Worm (Caenorhabditis elegans) whole organism, mixed stage, embryonic: Measurements from ENCODE around the gene srt-14.

Experiments
- M03D4.4 ChIP-seq: sonication (generic microtip); optimal IDR thresholded peaks from 2 replicates; lab custom pipeline; 2017; ENCODE audit warnings: mild to moderate bottlenecking, missing genetic modification characterization, missing compliant biosample characterization
- bed-3 ChIP-seq: fragments of 200-800 bp; sonication (Bioruptor generic); optimal IDR thresholded peaks from 3 replicates; lab custom pipeline; 2018; ENCODE audit warnings: mild to moderate bottlenecking, missing genetic modification characterization, moderate library complexity, missing compliant biosample characterization
- blmp-1 ChIP-seq: fragments of 150-350 bp; optimal IDR thresholded peaks from 2 replicates; lab custom pipeline; 2014; ENCODE audit warnings: missing biosample characterization, missing genetic modification characterization
- ceh-43 ChIP-seq: fragments of 200-800 bp; sonication (Bioruptor generic); optimal IDR thresholded peaks from 2 replicates; lab custom pipeline; 2018; ENCODE audit warnings: mild to moderate bottlenecking, missing genetic modification characterization, moderate library complexity, missing compliant biosample characterization
- ces-1 ChIP-seq: fragments of 150-350 bp; optimal IDR thresholded peaks from 2 replicates; lab custom pipeline; 2014; ENCODE audit warnings: missing biosample characterization, missing genetic modification reagents, missing genetic modification characterization
- cnd-1 ChIP-seq: fragments of 200-800 bp; sonication (Bioruptor generic); optimal IDR thresholded peaks from 2 replicates; lab custom pipeline; 2018; ENCODE audit warnings: mild to moderate bottlenecking, missing genetic modification characterization, missing compliant biosample characterization
- drap-1 ChIP-seq: fragments of 200-800 bp; sonication (Bioruptor generic); optimal IDR thresholded peaks from 3 replicates; lab custom pipeline; 2018; ENCODE audit warnings: mild to moderate bottlenecking, missing genetic modification characterization, missing compliant biosample characterization
- elt-1 ChIP-seq: sonication (generic microtip); optimal IDR thresholded peaks from 2 replicates; lab custom pipeline; 2017; ENCODE audit warnings: missing genetic modification characterization, mild to moderate bottlenecking, missing compliant biosample characterization, antibody characterized with exemption, moderate library complexity, borderline replicate concordance; ENCODE audit not compliant: insufficient read depth
- elt-3 ChIP-seq: fragments of 150-350 bp; optimal IDR thresholded peaks from 2 replicates; lab custom pipeline; 2014; ENCODE audit warnings: missing biosample characterization, missing genetic modification characterization
- flh-1 ChIP-seq: fragments of 200-800 bp; sonication (Bioruptor generic); optimal IDR thresholded peaks from 2 replicates; lab custom pipeline; 2018; ENCODE audit warnings: mild to moderate bottlenecking, missing genetic modification characterization, moderate library complexity, missing compliant biosample characterization
- ham-2 ChIP-seq: fragments of 200-800 bp; sonication (Bioruptor generic); optimal IDR thresholded peaks from 2 replicates; lab custom pipeline; 2018; ENCODE audit warnings: mild to moderate bottlenecking, missing genetic modification characterization, missing compliant biosample characterization
- hlh-1 ChIP-seq: fragments of 150-350 bp; optimal IDR thresholded peaks from 2 replicates; lab custom pipeline; 2014; ENCODE audit warnings: missing biosample characterization, missing genetic modification reagents, missing genetic modification characterization
- lin-13 ChIP-seq: fragments of 150-350 bp; optimal IDR thresholded peaks from 2 replicates; lab custom pipeline; 2014; ENCODE audit warnings: missing biosample characterization, missing genetic modification characterization
- lin-32 ChIP-seq: fragments of 200-800 bp; sonication (Bioruptor generic); optimal IDR thresholded peaks from 2 replicates; lab custom pipeline; 2018; ENCODE audit warnings: mild to moderate bottlenecking, missing genetic modification characterization, missing compliant biosample characterization
- lsy-2 ChIP-seq: fragments of 150-350 bp; optimal IDR thresholded peaks from 2 replicates; lab custom pipeline; 2014; ENCODE audit warnings: missing biosample characterization, missing genetic modification characterization
- mab-5 ChIP-seq: fragments of 150-350 bp; optimal IDR thresholded peaks from 2 replicates; lab custom pipeline; 2014; ENCODE audit warnings: missing biosample characterization, missing genetic modification characterization
- mls-2 ChIP-seq: sonication (generic microtip); optimal IDR thresholded peaks from 2 replicates; lab custom pipeline; 2016; ENCODE audit warnings: mild to moderate bottlenecking, missing genetic modification characterization, moderate library complexity, missing compliant biosample characterization
- nhr-12 ChIP-seq: fragments of 150-350 bp; optimal IDR thresholded peaks from 2 replicates; lab custom pipeline; 2014; ENCODE audit warnings: missing biosample characterization, missing genetic modification characterization
- nhr-2 ChIP-seq: fragments of 150-350 bp; optimal IDR thresholded peaks from 2 replicates; lab custom pipeline; 2014; ENCODE audit warnings: missing biosample characterization, missing genetic modification characterization
- nhr-237 ChIP-seq: fragments of 150-350 bp; optimal IDR thresholded peaks from 2 replicates; lab custom pipeline; 2014; ENCODE audit warnings: missing biosample characterization, missing genetic modification characterization
- nhr-76 ChIP-seq: sonication (generic microtip); optimal IDR thresholded peaks from 2 replicates; lab custom pipeline; 2017; ENCODE audit warnings: missing biosample characterization, missing genetic modification characterization
- snpc-4 ChIP-seq: fragments of 150-350 bp; optimal IDR thresholded peaks from 2 replicates; lab custom pipeline; 2014; ENCODE audit warnings: missing biosample characterization, missing genetic modification characterization
- sptf-1 ChIP-seq: sonication (generic microtip); optimal IDR thresholded peaks from 2 replicates; lab custom pipeline; 2017; ENCODE audit warnings: mild to moderate bottlenecking, missing genetic modification characterization, moderate library complexity, missing compliant biosample characterization
- tbx-8 ChIP-seq: fragments of 200-800 bp; sonication (Bioruptor generic); optimal IDR thresholded peaks from 2 replicates; lab custom pipeline; 2018; ENCODE audit warnings: mild to moderate bottlenecking, missing genetic modification characterization, moderate library complexity, missing compliant biosample characterization
- unc-120 ChIP-seq: sonication (generic microtip); optimal IDR thresholded peaks from 2 replicates; lab custom pipeline; 2017; ENCODE audit warnings: missing genetic modification characterization, missing compliant biosample characterization; ENCODE audit not compliant: poor library complexity, severe bottlenecking
- unc-39 ChIP-seq: fragments of 150-350 bp; optimal IDR thresholded peaks from 2 replicates; lab custom pipeline; 2014; ENCODE audit warnings: missing biosample characterization, missing genetic modification characterization
- unc-62 ChIP-seq: fragments of 150-350 bp; optimal IDR thresholded peaks from 2 replicates; lab custom pipeline; 2014; ENCODE audit warnings: missing biosample characterization, missing genetic modification reagents, missing genetic modification characterization
- zip-8 ChIP-seq: fragments of 150-350 bp; optimal IDR thresholded peaks from 2 replicates; lab custom pipeline; 2014; ENCODE audit warnings: missing biosample characterization, missing genetic modification characterization
- ztf-11 ChIP-seq: fragments of 150-350 bp; optimal IDR thresholded peaks from 2 replicates; lab custom pipeline; 2014; ENCODE audit warnings: missing biosample characterization, missing genetic modification characterization

srt-14 gene

ce11 chrV:4256474-4256873, at the start of gene srt-14:
Gene srt-14, minus strand, starts transcription at chrV:4256574.
- TF ChIP-seq tbx-8 (GFP tag; lab: Kevin White, UChicago) = no peak
- no peak for TF ChIP-seq M03D4.4

DNA sequence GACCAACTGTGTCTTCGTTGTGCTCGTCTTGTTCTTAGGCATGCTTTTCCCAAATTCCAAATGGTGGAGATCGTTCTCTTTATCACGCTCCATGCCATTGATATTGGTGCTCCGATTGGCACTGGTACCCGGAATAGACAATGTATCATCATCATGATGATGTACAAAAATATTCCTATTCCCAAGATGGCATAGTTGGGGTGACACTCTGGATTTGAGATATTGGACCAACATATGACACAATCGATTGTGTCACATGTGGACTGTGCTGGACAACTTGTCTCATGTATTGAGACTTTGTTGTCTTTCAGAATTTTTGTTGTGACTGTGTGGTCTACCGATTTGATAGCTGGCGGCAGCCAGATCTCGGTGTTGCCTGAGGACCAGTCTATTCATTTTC, 47.9 kb upstream of the srt-14 start:
- TF ChIP-seq ham-2 (GFP tag; lab: Kevin White, UChicago) (no peak), unc-39 (tag; lab: Kevin White, UChicago) (no peak), unc-120 (no peak), nhr-237 (no peak), elt-3 (no peak)

DNA sequence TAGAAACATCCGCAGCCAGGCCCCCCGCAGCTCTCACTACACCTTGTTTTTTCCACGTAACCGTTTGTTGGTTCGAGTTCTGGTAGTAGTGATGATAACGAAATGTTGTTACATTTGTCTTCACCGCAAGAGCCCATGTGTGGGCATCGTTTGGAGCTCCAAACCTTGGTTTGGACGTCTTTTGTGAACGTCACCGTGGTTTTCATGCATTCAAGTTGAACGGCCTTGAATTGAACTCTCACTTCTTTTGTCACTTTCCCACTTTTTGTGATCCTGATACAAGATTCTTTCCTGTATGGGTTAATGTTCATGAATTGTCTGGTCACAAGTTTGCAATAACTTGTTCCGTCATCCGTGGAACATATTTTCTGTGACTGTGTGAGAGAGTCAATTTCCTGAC, 47.4 kb upstream of the srt-14 start:
- TF ChIP-seq ham-2 (GFP tag; lab: Kevin White, UChicago) (no peak), bed-3 (no peak), tbx-8 (GFP tag; lab: Kevin White, UChicago) (no peak), sptf-1 (tag; lab: Kevin White, UChicago) (no peak), nhr-2 (tag; lab: Kevin White, UChicago) (no peak), lsy-2 (tag; lab: Kevin White, UChicago) (no peak), drap-1 (GFP tag; lab: Kevin White, UChicago) (no peak), cnd-1 (no peak), elt-1 (tag; lab: Kevin White, UChicago) (no peak), lin-13 (tag; lab: Kevin White, UChicago) (no peak), unc-120 (no peak), lin-32 (GFP tag; lab: Kevin White, UChicago) (no peak), snpc-4 (tag; lab: Kevin White, UChicago) (no peak), elt-3 (no peak), nhr-76 (tag; lab: Kevin White, UChicago) (no peak), nhr-237 (no peak), zip-8 (tag; lab: Kevin White, UChicago) (no peak), flh-1 (GFP tag; lab: Kevin White, UChicago) (no peak)

ce11 chrV:4302842-4303241, 46.5 kb upstream of the srt-14 start:
- TF ChIP-seq unc-39 (tag; lab: Kevin White, UChicago) (no peak), hlh-1 (tag; lab: Kevin White, UChicago) (no peak), mls-2 (tag; lab: Kevin White, UChicago) (no peak), blmp-1 (tag; lab: Kevin White, UChicago) (no peak), ztf-11 (no peak), flh-1 (GFP tag; lab: Kevin White, UChicago) (no peak), ces-1 (no peak), nhr-12 (tag; lab: Kevin White, UChicago) (no peak), unc-120 (no peak)

DNA sequence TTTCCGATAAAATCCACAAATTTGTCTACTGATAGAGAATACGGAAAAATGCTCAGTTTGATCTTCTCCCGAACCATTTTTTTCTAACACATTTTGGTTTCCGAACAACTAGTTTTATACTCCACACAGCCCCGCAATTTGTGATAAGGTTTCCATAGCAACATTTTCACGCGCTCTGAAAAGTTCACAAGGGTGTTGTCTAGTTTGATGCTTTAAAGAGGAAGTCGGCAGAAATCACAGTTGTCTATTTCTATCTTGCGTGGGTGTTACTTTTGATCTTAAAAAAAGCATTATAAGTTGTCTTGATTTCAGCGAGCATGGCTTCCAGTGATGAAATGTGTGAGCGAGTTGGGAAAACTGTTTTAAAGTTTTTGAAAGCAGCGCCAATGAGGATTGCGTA, 43.4 kb upstream of the srt-14 start, which contains the start of gene ZC132.3:
Gene ZC132.3, minus strand, starts transcription at position 101 of the 400 bp plus-strand sequence.
- TF ChIP-seq ceh-43 (GFP tag; lab: Kevin White, UChicago) (no peak), snpc-4 (tag; lab: Kevin White, UChicago) (no peak), blmp-1 (tag; lab: Kevin White, UChicago) (no peak), bed-3 (no peak)
- TF ChIP-seq, all 35 proteins: peak for 0

ce11 chrV:4298579-4298978, 42.2 kb upstream of the srt-14 start, which contains the start of gene ZC132.11:
Gene ZC132.11, minus strand, starts transcription at chrV:4298679.
- TF ChIP-seq elt-1 (tag; lab: Kevin White, UChicago) (no peak), nhr-76 (tag; lab: Kevin White, UChicago) (no peak)

- TF ChIP-seq elt-1 (tag; lab: Kevin White, UChicago) (no peak), sptf-1 (tag; lab: Kevin White, UChicago) (no peak), ham-2 (GFP tag; lab: Kevin White, UChicago) (no peak), elt-3 (no peak), unc-39 (tag; lab: Kevin White, UChicago) (no peak), ces-1 (no peak), mab-5 (tag; lab: Kevin White, UChicago) (no peak), tbx-8 (GFP tag; lab: Kevin White, UChicago) (no peak), unc-120 (no peak), ceh-43 (GFP tag; lab: Kevin White, UChicago) (no peak), hlh-1 (tag; lab: Kevin White, UChicago) (no peak), nhr-2 (tag; lab: Kevin White, UChicago) (no peak), nhr-76 (tag; lab: Kevin White, UChicago) (no peak), zip-8 (tag; lab: Kevin White, UChicago) (no peak), unc-62 (GFP tag; lab: Kevin White, UChicago) (no peak)
Observed at ce11 chrV:4295920-4296319, 39.5 kb upstream of the srt-14 start, which contains the start of gene F47D2.11. Gene F47D2.11, minus strand, starts transcription at chrV:4296020.
